Fruit fly (Drosophila melanogaster) whole organism: ENCODE data around the gene CG15473.

ENCODE experiments used
- CG8478 ChIP-seq: fragments of >200 bp; optimal IDR thresholded peaks from 2 replicates; lab custom pipeline; 2018; ENCODE audit warnings: inconsistent platforms
- Dll ChIP-seq: fragments of >200 bp; optimal IDR thresholded peaks from 2 replicates; lab custom pipeline; 2017
- EcR ChIP-seq, 2 experiments: fragments of >200 bp; optimal IDR thresholded peaks; 2 replicates each; lab custom pipeline; 2017; ENCODE audit warnings: missing biosample characterization in 2 of 2, missing genetic modification characterization in 2 of 2, missing genetic modification reagents in 2 of 2
- pan ChIP-seq: fragments of >200 bp; optimal IDR thresholded peaks from 2 replicates; lab custom pipeline; 2017
- psq ChIP-seq: fragments of >200 bp; optimal IDR thresholded peaks from 2 replicates; lab custom pipeline; 2017
- usp ChIP-seq: fragments of >200 bp; optimal IDR thresholded peaks from 2 replicates; lab custom pipeline; 2017; ENCODE audit warnings: missing biosample characterization, missing genetic modification characterization, mixed read lengths

DNA sequence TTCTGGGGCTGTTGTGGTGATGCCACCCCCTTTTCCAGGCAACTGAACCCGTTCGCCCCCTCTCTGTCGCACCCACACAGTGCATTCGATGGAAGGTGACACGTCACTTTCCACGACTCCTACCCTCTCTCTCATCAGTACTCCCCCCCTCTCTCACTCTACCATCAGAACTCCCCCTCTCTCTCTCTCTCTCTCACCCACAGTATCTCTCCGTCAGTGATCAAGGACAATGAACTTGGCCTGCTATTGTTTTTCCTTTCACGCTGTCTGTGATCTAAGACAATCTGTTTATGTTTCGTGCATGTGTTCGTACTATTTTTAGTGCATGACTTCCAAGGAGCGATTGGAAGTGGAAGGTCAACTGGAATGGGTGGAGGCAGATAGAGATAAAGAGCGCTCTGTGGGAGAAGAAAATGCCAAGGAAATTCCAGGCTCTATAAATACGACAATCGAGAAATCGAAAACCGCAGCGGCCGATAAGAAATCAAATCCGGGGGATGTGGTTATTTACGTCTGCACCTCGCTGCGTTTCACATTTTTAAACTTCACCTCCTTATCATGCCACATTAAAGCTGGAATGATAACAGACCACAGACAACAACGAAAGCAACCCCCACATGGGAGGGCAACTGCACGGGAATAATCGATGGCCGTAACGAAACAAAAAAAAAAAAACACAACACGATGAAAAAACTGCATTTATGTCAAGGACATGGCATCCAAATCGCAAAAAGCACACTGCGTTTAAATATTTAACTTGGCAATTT lies 24.0 kb upstream of the CG15473 start:
- TF ChIP-seq EcR (GFP tag; optimal IDR thresholded peaks at IDR 0.05; lab: Kevin White, UChicago) = peak in 1 of 2 experiments; percentile 75
- TF ChIP-seq pan = no peak
- no peak for TF ChIP-seq CG8478 (lab: Kevin White, UChicago)
- TF ChIP-seq usp (GFP tag; lab: Kevin White, UChicago) = no peak
- TF ChIP-seq Dll (lab: Kevin White, UChicago) = no peak
- no peak for TF ChIP-seq psq
